Fruit fly (Drosophila melanogaster) whole organism: ENCODE measurements around the gene kraken.

Experiments used
- CG8478 ChIP-seq: fragments of >200 bp; optimal IDR thresholded peaks from 2 replicates; lab custom pipeline; 2018; ENCODE audit warnings: inconsistent platforms
- EcR ChIP-seq, 2 experiments: fragments of >200 bp; optimal IDR thresholded peaks; 2 replicates each; lab custom pipeline; 2017; ENCODE audit warnings: missing biosample characterization in 2 of 2, missing genetic modification characterization in 2 of 2, missing genetic modification reagents in 2 of 2
- psq ChIP-seq: fragments of >200 bp; optimal IDR thresholded peaks from 2 replicates; lab custom pipeline; 2017
- usp ChIP-seq: fragments of >200 bp; optimal IDR thresholded peaks from 2 replicates; lab custom pipeline; 2017; ENCODE audit warnings: missing biosample characterization, missing genetic modification characterization, mixed read lengths

DNA sequence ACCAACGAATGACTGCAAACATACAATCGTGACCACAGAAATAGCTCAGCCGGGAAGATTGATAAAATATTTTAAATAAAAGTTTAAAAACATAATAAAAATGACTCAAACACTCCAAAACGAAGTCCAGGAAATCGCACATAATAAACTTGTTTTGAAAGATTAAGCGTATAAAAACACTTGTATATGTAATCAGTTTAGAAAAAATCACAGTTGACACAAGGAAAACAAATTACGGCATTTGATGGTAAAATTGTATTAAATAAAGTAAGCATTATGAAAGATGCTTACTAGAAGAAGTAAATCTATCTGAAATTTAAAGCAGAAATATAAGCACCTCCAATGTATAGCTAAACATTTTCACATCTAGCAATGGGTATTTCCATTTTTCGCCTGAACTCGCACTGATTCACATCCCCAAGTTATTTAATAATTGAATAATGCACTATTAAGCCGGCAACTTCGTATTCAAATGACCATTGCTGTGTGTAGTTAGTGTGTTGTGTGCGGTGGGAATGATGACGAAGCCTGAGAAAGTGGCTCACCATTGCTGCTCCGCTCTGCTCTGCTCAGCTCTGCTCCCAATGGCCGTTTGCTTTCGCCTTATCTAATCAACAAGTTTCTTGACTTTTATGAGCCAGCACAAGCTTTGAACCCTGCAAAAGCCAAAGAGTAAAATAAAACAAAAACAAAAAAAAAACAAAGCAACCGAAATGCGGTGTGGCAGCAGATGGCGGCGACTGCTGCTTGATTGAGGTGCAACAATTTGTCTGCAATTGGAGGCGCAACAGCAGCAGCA, 5.2 kb upstream of the kraken start:
- TF ChIP-seq CG8478 (lab: Kevin White, UChicago) (no peak), psq (lab: Kevin White, UChicago) (no peak), EcR (GFP tag; optimal IDR thresholded peaks at IDR 0.05; lab: Kevin White, UChicago) (no peak), usp (GFP tag; lab: Kevin White, UChicago) (no peak)
